Worm (Caenorhabditis elegans) whole organism, L3 larva: ENCODE measurements around the gene srt-27.

ENCODE experiments used
- ceh-28 ChIP-seq: fragments of 150-350 bp; optimal IDR thresholded peaks from 2 replicates; lab custom pipeline; 2014; ENCODE audit warnings: missing biosample characterization, missing genetic modification reagents, missing genetic modification characterization
- ceh-82 ChIP-seq: fragments of 150-350 bp; optimal IDR thresholded peaks from 2 replicates; lab custom pipeline; 2014; ENCODE audit warnings: missing biosample characterization, missing genetic modification characterization
- nhr-25 ChIP-seq: sonication (generic microtip); optimal IDR thresholded peaks from 2 replicates; lab custom pipeline; 2017; ENCODE audit warnings: missing biosample characterization, missing genetic modification characterization
- nhr-76 ChIP-seq: fragments of 150-350 bp; sonication (generic microtip); optimal IDR thresholded peaks from 5 replicates; lab custom pipeline; 2014; ENCODE audit warnings: missing biosample characterization, missing genetic modification characterization

DNA sequence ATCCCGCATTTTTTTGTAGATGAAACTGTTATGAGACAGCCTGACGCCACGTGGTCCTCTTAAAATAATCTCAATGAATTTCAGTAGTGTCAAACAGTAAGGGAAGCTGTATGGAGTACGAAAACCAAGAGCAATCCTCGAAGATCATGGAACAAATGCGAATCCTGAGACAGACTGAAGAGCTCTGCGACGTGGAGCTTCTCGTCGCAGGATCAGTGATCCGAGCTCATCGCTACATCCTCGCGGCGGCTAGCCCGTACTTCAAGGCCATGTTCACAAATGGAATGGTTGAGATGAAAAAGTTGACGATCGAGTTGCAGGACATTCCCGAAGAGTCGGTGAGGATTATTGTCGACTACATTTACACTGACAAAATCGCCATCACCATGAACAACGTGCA is 36.4 kb downstream of the srt-27 start:
- TF ChIP-seq nhr-25 (no peak), ceh-82 (no peak), nhr-76 (tag; lab: Kevin White, UChicago) (no peak), ceh-28 (tag; lab: Kevin White, UChicago) (no peak)
